Fruit fly (Drosophila melanogaster): ENCODE data around the gene CG14147.

- no peak for TF ChIP-seq CG14711 (tag; optimal IDR thresholded peaks at IDR 0.05)
- no peak for TF ChIP-seq CG12768 (GFP tag; optimal IDR thresholded peaks at IDR 0.05)
- no peak for TF ChIP-seq cnc (optimal IDR thresholded peaks at IDR 0.05)
- TF ChIP-seq CG5204 (GFP tag; optimal IDR thresholded peaks at IDR 0.05), result no peak
- no peak for TF ChIP-seq kay (GFP tag; ENCODE audit: borderline replicate concordance)
- no peak for TF ChIP-seq CG1620 (GFP tag; optimal IDR thresholded peaks at IDR 0.05)
- TF ChIP-seq cic (GFP tag; optimal IDR thresholded peaks at IDR 0.05), result no peak
- no peak for TF ChIP-seq CG11617 (GFP tag; optimal IDR thresholded peaks at IDR 0.05)
- TF ChIP-seq toe (GFP tag; optimal IDR thresholded peaks at IDR 0.05), result no peak
- no peak for TF ChIP-seq CG7045 (GFP tag; optimal IDR thresholded peaks at IDR 0.05)
- TF ChIP-seq CG7101 (tag; optimal IDR thresholded peaks at IDR 0.05), result no peak
Observed at dm6 chr3L:10934983-10935539, 37.4 kb upstream of the CG14147 start.
